Fruit fly (Drosophila melanogaster) Kc167 (cell line): ENCODE data around the gene CG15056.

Experiments
- Myc ChIP-seq: fragments of >200 bp; optimal IDR thresholded peaks from 2 replicates; lab custom pipeline; 2017; ENCODE audit warnings: missing external identifiers
- h ChIP-seq: fragments of >200 bp; optimal IDR thresholded peaks from 3 replicates; lab custom pipeline; 2018; ENCODE audit warnings: missing external identifiers
- insv ChIP-seq: fragments of >200 bp; optimal IDR thresholded peaks from 3 replicates; lab custom pipeline; 2018; ENCODE audit warnings: missing external identifiers
- psq ChIP-seq: fragments of >200 bp; optimal IDR thresholded peaks from 2 replicates; lab custom pipeline; 2017; ENCODE audit warnings: missing external identifiers
- ttk ChIP-seq: sonication (Bioruptor generic); optimal IDR thresholded peaks from 2 replicates; lab custom pipeline; 2017; ENCODE audit warnings: missing external identifiers

DNA sequence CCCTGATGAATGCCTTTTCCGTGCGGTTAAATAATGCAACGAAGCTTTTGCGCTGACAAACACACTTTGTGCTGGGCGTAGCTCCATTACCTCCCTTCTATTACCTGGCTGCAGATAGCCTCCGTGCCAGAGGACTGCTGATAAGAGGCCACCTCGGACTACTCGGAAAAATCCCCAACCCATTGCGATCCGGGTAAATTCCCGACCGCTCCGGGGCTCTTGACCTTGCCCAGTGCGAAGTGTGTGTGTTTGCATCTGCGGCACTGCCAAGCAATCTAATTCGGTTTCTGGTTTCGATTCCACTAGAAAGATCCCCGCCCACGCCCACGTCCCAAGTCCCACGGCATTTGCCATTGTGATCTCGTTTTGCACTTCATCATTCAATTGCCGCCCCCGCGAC, 29.4 kb upstream of the CG15056 start:
- TF ChIP-seq psq (lab: Kevin White, UChicago): no peak
- no peak for TF ChIP-seq insv (lab: Kevin White, UChicago)
- TF ChIP-seq ttk (lab: Kevin White, UChicago): no peak
- no peak for TF ChIP-seq Myc
- TF ChIP-seq h (lab: Kevin White, UChicago): no peak
